Worm (Caenorhabditis elegans): ENCODE results near the gene pde-4.

DNA sequence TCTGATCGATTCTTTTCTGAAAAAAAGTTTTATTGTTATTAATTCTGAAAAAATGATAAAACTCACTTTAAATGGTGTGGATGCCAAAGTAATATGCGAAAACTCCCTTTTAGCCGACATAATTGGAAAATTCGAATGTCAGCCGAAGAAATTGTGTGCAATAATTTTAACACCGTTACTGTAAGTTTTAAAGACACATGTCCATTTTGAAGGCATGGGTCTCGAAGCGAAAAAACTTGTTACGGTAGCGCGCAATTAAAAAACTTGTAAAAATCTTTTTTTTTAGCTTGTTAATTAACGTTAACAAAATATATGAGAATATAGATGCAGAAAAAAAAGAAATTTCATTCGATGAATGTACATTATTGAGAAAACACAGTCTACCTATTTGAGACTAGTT, 39.3 kb upstream of the pde-4 start, which contains the start of gene pid-1:
- TF ChIP-seq lsy-2 (tag; optimal IDR thresholded peaks at IDR 0.05) (no peak), unc-62 (GFP tag; optimal IDR thresholded peaks at IDR 0.05) (no peak), ama-1 (optimal IDR thresholded peaks at IDR 0.05) (no peak)

Measured in whole organism, L1 larva.